Fruit fly (Drosophila melanogaster) whole organism, embryonic: ENCODE data around the gene Lim1.

Source experiments
- Blimp-1 ChIP-seq: fragments of 200-800 bp; sonication (Bioruptor generic); optimal IDR thresholded peaks from 3 replicates; lab custom pipeline; 2018; ENCODE audit warnings: missing biosample characterization, missing genetic modification characterization, mild to moderate bottlenecking, moderate library complexity, missing genetic modification reagents
- CG14441 ChIP-seq: fragments of 200-800 bp; sonication (Bioruptor generic); IDR thresholded peaks from 2 replicates; pipeline ENCODE4 v1.3.6; 2022; ENCODE audit warnings: missing biosample characterization, missing genetic modification characterization
- CG16813 ChIP-seq: fragments of 200-800 bp; sonication (Bioruptor generic); IDR thresholded peaks from 3 replicates; pipeline ENCODE4 v1.3.6; 2022; ENCODE audit warnings: missing biosample characterization, missing genetic modification characterization; ENCODE audit not compliant: partially characterized antibody
- CG17328 ChIP-seq: fragments of 200-800 bp; sonication (Bioruptor generic); IDR thresholded peaks from 2 replicates; pipeline ENCODE4 v1.3.6; 2022; ENCODE audit warnings: missing biosample characterization, missing genetic modification characterization
- CG18262 ChIP-seq: fragments of 200-800 bp; optimal IDR thresholded peaks from 3 replicates; lab custom pipeline; 2019; ENCODE audit warnings: missing biosample characterization, mild to moderate bottlenecking, missing genetic modification characterization, moderate library complexity
- CG18476 ChIP-seq: fragments of 200-800 bp; sonication (Bioruptor generic); optimal IDR thresholded peaks from 2 replicates; lab custom pipeline; 2016; ENCODE audit warnings: missing biosample characterization, mild to moderate bottlenecking, missing genetic modification characterization
- CG2712 ChIP-seq: fragments of 200-800 bp; optimal IDR thresholded peaks from 3 replicates; lab custom pipeline; 2019; ENCODE audit warnings: missing biosample characterization, mild to moderate bottlenecking, missing genetic modification characterization, moderate library complexity
- CG32767 ChIP-seq: fragments of 200-800 bp; sonication (Bioruptor generic); IDR thresholded peaks from 2 replicates; pipeline ENCODE4 v1.3.6; 2022; ENCODE audit warnings: missing biosample characterization, missing genetic modification characterization
- CG34376 ChIP-seq: fragments of 200-800 bp; sonication (Bioruptor generic); optimal IDR thresholded peaks from 2 replicates; lab custom pipeline; 2018; ENCODE audit warnings: missing biosample characterization, mild to moderate bottlenecking, missing genetic modification characterization
- CG6765 ChIP-seq: fragments of 200-800 bp; sonication (Bioruptor generic); optimal IDR thresholded peaks from 3 replicates; lab custom pipeline; 2017; ENCODE audit warnings: missing biosample characterization, mild to moderate bottlenecking, missing genetic modification characterization
- CG7556 ChIP-seq: fragments of 200-800 bp; sonication (Bioruptor generic); optimal IDR thresholded peaks from 2 replicates; lab custom pipeline; 2017; ENCODE audit warnings: missing biosample characterization, mild to moderate bottlenecking, missing genetic modification characterization
- D ChIP-seq, 2 experiments: fragments of 200-800 bp in 1 of 2; fragments of >200 bp in 1 of 2; sonication (Bioruptor generic) in 1 of 2; optimal IDR thresholded peaks; 2 replicates in 1 of 2; 3 replicates in 1 of 2; lab custom pipeline; 2017; ENCODE audit warnings: mild to moderate bottlenecking in 1 of 2, missing biosample characterization in 1 of 2, missing genetic modification characterization in 1 of 2, missing genetic modification reagents in 1 of 2
- Eip74EF ChIP-seq, 2 experiments: fragments of 200-800 bp in 1 of 2; fragments of >200 bp in 1 of 2; sonication (Bioruptor generic) in 1 of 2; optimal IDR thresholded peaks; 2 replicates each; lab custom pipeline; 2017 to 2019; ENCODE audit warnings: missing biosample characterization in 2 of 2, missing genetic modification characterization in 2 of 2, mild to moderate bottlenecking in 1 of 2, moderate library complexity in 1 of 2
- Hey ChIP-seq: fragments of 200-800 bp; sonication (Bioruptor generic); optimal IDR thresholded peaks from 3 replicates; lab custom pipeline; 2018; ENCODE audit warnings: missing biosample characterization, mild to moderate bottlenecking, missing genetic modification characterization
- Hr3 ChIP-seq: fragments of 200-800 bp; sonication (Bioruptor generic); optimal IDR thresholded peaks from 3 replicates; lab custom pipeline; 2016; ENCODE audit warnings: missing biosample characterization, missing genetic modification characterization
- Hr51 ChIP-seq, 2 experiments: fragments of 200-800 bp; sonication (Bioruptor generic); optimal IDR thresholded peaks; 2 replicates in 1 of 2; 3 replicates in 1 of 2; lab custom pipeline; 2016 to 2018; ENCODE audit warnings: missing biosample characterization in 2 of 2, missing genetic modification characterization in 2 of 2, mild to moderate bottlenecking in 1 of 2, moderate library complexity in 1 of 2
- Med ChIP-seq: fragments of 200-800 bp; sonication (Bioruptor generic); peaks from one replicate; lab custom pipeline; 2016; ENCODE audit warnings: missing biosample characterization, missing genetic modification characterization, mild to moderate bottlenecking, inconsistent platforms, moderate library complexity
- NFAT ChIP-seq: fragments of 200-800 bp; sonication (Bioruptor generic); IDR thresholded peaks from 2 replicates; pipeline ENCODE4 v1.3.6; 2022; ENCODE audit warnings: missing biosample characterization, missing genetic modification characterization
- Oli ChIP-seq: fragments of 200-800 bp; sonication (Bioruptor generic); optimal IDR thresholded peaks from 2 replicates; lab custom pipeline; 2018; ENCODE audit warnings: missing biosample characterization, mild to moderate bottlenecking, missing genetic modification characterization, moderate library complexity
- Ptx1 ChIP-seq: fragments of 200-800 bp; sonication (Bioruptor generic); IDR thresholded peaks from 2 replicates; pipeline ENCODE4 v1.3.6; 2022; ENCODE audit warnings: missing biosample characterization, missing genetic modification characterization
- Xrp1 ChIP-seq: fragments of 200-800 bp; sonication (Bioruptor generic); IDR thresholded peaks from 2 replicates; pipeline ENCODE4 v1.3.6; 2022; ENCODE audit warnings: missing biosample characterization, missing genetic modification characterization
- abd-A ChIP-seq: fragments of 200-800 bp; sonication (Bioruptor generic); optimal IDR thresholded peaks from 3 replicates; lab custom pipeline; 2019; ENCODE audit warnings: missing biosample characterization, mild to moderate bottlenecking, missing genetic modification characterization, moderate library complexity
- ap ChIP-seq: fragments of 200-800 bp; sonication (Bioruptor generic); IDR thresholded peaks from 2 replicates; pipeline ENCODE4 v1.3.6; 2022; ENCODE audit warnings: missing biosample characterization, missing genetic modification characterization
- bsh ChIP-seq, 2 experiments: fragments of 200-800 bp; sonication (Bioruptor generic); optimal IDR thresholded peaks; 2 replicates each; lab custom pipeline; 2017 to 2018; ENCODE audit warnings: mild to moderate bottlenecking in 2 of 2, missing biosample characterization in 2 of 2, missing genetic modification characterization in 2 of 2, moderate library complexity in 1 of 2
- ci ChIP-seq: fragments of 200-800 bp; sonication (Bioruptor generic); IDR thresholded peaks from 3 replicates; pipeline ENCODE4 v1.3.6; 2022; ENCODE audit warnings: missing biosample characterization, missing genetic modification characterization
- crol ChIP-seq: fragments of 200-800 bp; sonication (Bioruptor generic); IDR thresholded peaks from 2 replicates; pipeline ENCODE4 v1.3.6; 2022; ENCODE audit warnings: missing biosample characterization, missing genetic modification characterization
- esg ChIP-seq: fragments of 200-800 bp; sonication (Bioruptor generic); conservative IDR thresholded peaks from 2 replicates; pipeline ENCODE4 v1.3.6; 2022; ENCODE audit warnings: missing biosample characterization, missing genetic modification characterization
- gem ChIP-seq: fragments of 200-800 bp; sonication (Bioruptor generic); optimal IDR thresholded peaks from 2 replicates; lab custom pipeline; 2019; ENCODE audit warnings: missing biosample characterization, mild to moderate bottlenecking, missing genetic modification characterization, moderate library complexity
- gfzf ChIP-seq: fragments of 200-800 bp; sonication (Bioruptor generic); optimal IDR thresholded peaks from 2 replicates; lab custom pipeline; 2016; ENCODE audit warnings: missing biosample characterization, mild to moderate bottlenecking, missing genetic modification characterization, moderate library complexity
- her ChIP-seq: fragments of 200-800 bp; sonication (Bioruptor generic); optimal IDR thresholded peaks from 2 replicates; lab custom pipeline; 2016; ENCODE audit warnings: missing biosample characterization, missing genetic modification characterization
- hkb ChIP-seq, 2 experiments: fragments of 200-800 bp in 1 of 2; fragments of >200 bp in 1 of 2; sonication (Bioruptor generic) in 1 of 2; IDR thresholded peaks in 1 of 2; optimal IDR thresholded peaks in 1 of 2; 2 replicates each; pipeline versions ENCODE4 v1.3.6 to Lab custom; 2017 to 2022; ENCODE audit warnings: missing biosample characterization in 1 of 2, missing genetic modification characterization in 1 of 2
- mirr ChIP-seq: fragments of 200-800 bp; sonication (Bioruptor generic); optimal IDR thresholded peaks from 3 replicates; lab custom pipeline; 2018; ENCODE audit warnings: missing biosample characterization, mild to moderate bottlenecking, missing genetic modification characterization
- mld ChIP-seq: fragments of 200-800 bp; sonication (Bioruptor generic); IDR thresholded peaks from 3 replicates; pipeline ENCODE4 v1.3.6; 2022; ENCODE audit warnings: missing biosample characterization, missing genetic modification characterization; ENCODE audit not compliant: partially characterized antibody
- row ChIP-seq: fragments of 200-800 bp; sonication (Bioruptor generic); IDR thresholded peaks from 3 replicates; pipeline ENCODE4 v1.3.6; 2022; ENCODE audit warnings: missing biosample characterization, missing genetic modification characterization
- sens ChIP-seq: fragments of 200-800 bp; sonication (Bioruptor generic); peaks from one replicate; lab custom pipeline; 2016; ENCODE audit warnings: missing biosample characterization, missing genetic modification characterization
- sisA ChIP-seq: fragments of 200-800 bp; sonication (Bioruptor generic); IDR thresholded peaks from 2 replicates; pipeline ENCODE4 v1.3.6; 2022; ENCODE audit warnings: missing biosample characterization, missing genetic modification characterization
- slbo ChIP-seq: fragments of 200-800 bp; sonication (Bioruptor generic); IDR thresholded peaks from 2 replicates; pipeline ENCODE4 v1.3.6; 2022; ENCODE audit warnings: missing biosample characterization, missing genetic modification characterization
- tap ChIP-seq: fragments of 200-800 bp; optimal IDR thresholded peaks from 3 replicates; lab custom pipeline; 2019; ENCODE audit warnings: missing biosample characterization, mild to moderate bottlenecking, missing genetic modification characterization, moderate library complexity

Gene Lim1

DNA sequence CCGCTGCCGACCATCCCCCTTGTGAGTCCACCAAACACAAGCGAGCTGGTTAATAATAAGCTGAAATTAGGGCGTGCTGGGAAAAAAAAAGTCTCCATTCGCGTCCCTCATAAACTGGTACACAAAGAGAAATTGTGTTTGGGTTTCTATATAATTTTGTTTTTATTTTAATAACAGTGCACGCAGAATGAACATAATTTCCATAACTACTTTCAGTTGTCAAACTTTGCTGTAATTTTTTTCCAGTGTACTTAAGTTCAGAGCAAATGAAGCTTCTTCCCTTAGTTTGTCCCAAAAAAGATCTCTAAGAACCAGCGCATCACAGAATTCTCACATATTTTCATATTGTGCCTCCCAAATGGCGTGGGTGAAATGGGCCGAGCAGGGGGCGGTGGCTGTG is 77.6 kb downstream of the Lim1 start:
- TF ChIP-seq Hr51 (GFP tag; optimal IDR thresholded peaks at IDR 0.05; lab: Kevin White, UChicago), result no peak
- no peak for TF ChIP-seq ap (GFP tag; lab: Robert Waterston, UW)
- TF ChIP-seq gem, result peak; percentile 19
- no peak for TF ChIP-seq gfzf
- no peak for TF ChIP-seq Hr3 (GFP tag; lab: Kevin White, UChicago)
- no peak for TF ChIP-seq Ptx1
- TF ChIP-seq sens (GFP tag; lab: Kevin White, UChicago), result peak; percentile 79
- TF ChIP-seq Xrp1 (GFP tag; lab: Robert Waterston, UW), result peak; percentile 31; the same call in 1 of the 2 replicates
- TF ChIP-seq Blimp-1, result peak; percentile 3
- TF ChIP-seq Eip74EF (GFP tag; optimal IDR thresholded peaks at IDR 0.05; lab: Kevin White, UChicago), result no peak
- TF ChIP-seq CG14441 (GFP tag; lab: Robert Waterston, UW), result 0 out of 2 replicates have a peak, but pooled peaks have one; percentile 25
- no peak for TF ChIP-seq mld
- no peak for TF ChIP-seq her (GFP tag; lab: Kevin White, UChicago)
- TF ChIP-seq ci (GFP tag; lab: Robert Waterston, UW), result 0 out of 3 replicates have a peak, but pooled peaks have one; percentile 30
- peak; percentile 15 for TF ChIP-seq CG2712 (tag; lab: Kevin White, UChicago)
- TF ChIP-seq CG34376 (GFP tag; lab: Kevin White, UChicago), result no peak
- 0 out of 2 replicates have a peak, but pooled peaks have one; percentile 19 for TF ChIP-seq slbo (GFP tag; lab: Robert Waterston, UW)
- TF ChIP-seq row, result 0 out of 3 replicates have a peak, but pooled peaks have one; percentile 22
- 0 out of 2 replicates have a peak, but pooled peaks have one; percentile 34 for TF ChIP-seq CG32767 (GFP tag; lab: Robert Waterston, UW)
- TF ChIP-seq Med (GFP tag; lab: Kevin White, UChicago), result peak; percentile 39
- TF ChIP-seq sisA (GFP tag; lab: Robert Waterston, UW), result peak; percentile 56; the same call in 1 of the 2 replicates
- peak; percentile 3 for TF ChIP-seq Oli (tag; lab: Kevin White, UChicago)
- no peak for TF ChIP-seq CG6765 (GFP tag; lab: Kevin White, UChicago)
- no peak for TF ChIP-seq esg (GFP tag; lab: Robert Waterston, UW)
- TF ChIP-seq CG17328 (GFP tag; lab: Robert Waterston, UW), result peak; percentile 29; the same call in 1 of the 2 replicates
- TF ChIP-seq bsh (GFP tag; optimal IDR thresholded peaks at IDR 0.05; lab: Kevin White, UChicago), result peak in 1 of 2 experiments; percentile 39
- TF ChIP-seq hkb (optimal IDR thresholded peaks at IDR 0.05; lab: Kevin White, UChicago), result no peak
- TF ChIP-seq hkb (GFP tag; IDR thresholded peaks at IDR 0.05; lab: Robert Waterston, UW), result peak; percentile 19; the same call in 1 of the 2 replicates

DNA sequence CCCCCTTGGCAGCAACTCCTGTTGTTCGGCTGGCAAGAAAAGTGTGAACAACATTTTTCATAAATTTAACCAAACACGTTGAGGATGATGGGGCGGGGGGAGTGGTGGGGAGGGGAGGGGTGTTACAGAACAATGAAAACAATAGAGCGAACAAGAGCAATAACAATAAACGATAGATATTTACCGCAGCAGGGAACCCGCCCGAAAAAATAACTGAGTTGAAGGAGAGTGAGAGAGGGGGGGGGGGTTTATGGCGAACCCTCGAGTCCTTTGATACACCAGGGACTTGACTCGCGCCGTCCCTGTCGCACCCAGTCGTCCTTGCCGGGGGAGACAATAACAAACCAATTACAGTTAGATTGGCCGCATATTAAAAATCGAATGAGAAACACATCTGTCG is 78.8 kb downstream of the Lim1 start:
- TF ChIP-seq tap (tag; lab: Kevin White, UChicago) (peak; percentile 58), CG16813 (GFP tag; lab: Robert Waterston, UW) (no peak), D (optimal IDR thresholded peaks at IDR 0.05; lab: Kevin White, UChicago) (no peak), D (GFP tag; optimal IDR thresholded peaks at IDR 0.05; lab: Kevin White, UChicago) (peak; percentile 76), CG7556 (no peak), NFAT (GFP tag; lab: Robert Waterston, UW) (no peak), mirr (peak; percentile 14), Hey (tag; lab: Kevin White, UChicago) (peak; percentile 39), crol (GFP tag; lab: Robert Waterston, UW) (peak; percentile 82), CG18476 (GFP tag; lab: Kevin White, UChicago) (no peak), abd-A (tag; lab: Kevin White, UChicago) (peak; percentile 54), CG18262 (tag; lab: Kevin White, UChicago) (no peak)
